Fruit fly (Drosophila melanogaster): ENCODE measurements around the gene CTCF.
A peak's percentile ranks its signal among the peaks of the same experiment; 100 is the strongest.

The CTCF gene

dm6 chr3L:7347984-7348631 lies 8.4 kb downstream of the CTCF start, which contains the start of the genes Srp19 and qm (continued):
- TF ChIP-seq tio (GFP tag; optimal IDR thresholded peaks at IDR 0.05) (no peak), lola (GFP tag; optimal IDR thresholded peaks at IDR 0.05) (peak in 1 of 3 experiments; percentile 13), danr (GFP tag; IDR thresholded peaks at IDR 0.05) (no peak), CG3726 (GFP tag; IDR thresholded peaks at IDR 0.05) (no peak), CG8089 (GFP tag; optimal IDR thresholded peaks at IDR 0.05) (no peak), eve (GFP tag; optimal IDR thresholded peaks at IDR 0.05) (no peak), CG11247 (GFP tag; IDR thresholded peaks at IDR 0.05) (no peak; the same call in 1 of the 2 replicates), Camta (GFP tag; optimal IDR thresholded peaks at IDR 0.05) (peak; percentile 53), CG5180 (GFP tag; optimal IDR thresholded peaks at IDR 0.05) (no peak), ap (GFP tag; IDR thresholded peaks at IDR 0.05) (no peak), CG3407 (GFP tag; optimal IDR thresholded peaks at IDR 0.05) (no peak), Sox102F (GFP tag; optimal IDR thresholded peaks at IDR 0.05) (no peak), CG32767 (GFP tag; IDR thresholded peaks at IDR 0.05) (no peak), B-H1 (GFP tag; IDR thresholded peaks at IDR 0.05) (peak; percentile 11; the same call in 1 of the 3 replicates), YL-1 (GFP tag; optimal IDR thresholded peaks at IDR 0.05) (peak; percentile 59), HLH4C (GFP tag; IDR thresholded peaks at IDR 0.05; ENCODE audit: partially characterized antibody) (peak; percentile 73), bab2 (GFP tag; optimal IDR thresholded peaks at IDR 0.05) (peak; percentile 29), Dip2 (GFP tag; IDR thresholded peaks at IDR 0.05) (no peak), CG14667 (GFP tag; IDR thresholded peaks at IDR 0.05) (peak; percentile 30; the same call in 1 of the 2 replicates), Med (GFP tag) (peak; percentile 85), Fer1 (GFP tag; optimal IDR thresholded peaks at IDR 0.05) (peak; percentile 51), Poxn (GFP tag; IDR thresholded peaks at IDR 0.05) (no peak), CG8478 (optimal IDR thresholded peaks at IDR 0.05) (no peak), CG34376 (GFP tag; optimal IDR thresholded peaks at IDR 0.05) (peak; percentile 41), ac (GFP tag; optimal IDR thresholded peaks at IDR 0.05) (no peak), ham (GFP tag; IDR thresholded peaks at IDR 0.05) (no peak), Atf6 (GFP tag; IDR thresholded peaks at IDR 0.05) (peak; percentile 64), CG2129 (GFP tag; IDR thresholded peaks at IDR 0.05; ENCODE audit: partially characterized antibody) (peak; percentile 59; the same call in 1 of the 2 replicates), CG18619 (GFP tag; optimal IDR thresholded peaks at IDR 0.05) (peak; percentile 13), CG2875 (GFP tag; optimal IDR thresholded peaks at IDR 0.05) (no peak), CG6854 (GFP tag; optimal IDR thresholded peaks at IDR 0.05) (peak; percentile 59), Deaf1 (tag; optimal IDR thresholded peaks at IDR 0.05) (peak; percentile 2), CG4854 (GFP tag; optimal IDR thresholded peaks at IDR 0.05) (peak; percentile 26), ind (GFP tag; optimal IDR thresholded peaks at IDR 0.05) (peak; percentile 57), CG12744 (GFP tag; optimal IDR thresholded peaks at IDR 0.05) (peak; percentile 13), wdn (GFP tag; IDR thresholded peaks at IDR 0.05) (peak; percentile 46; the same call in 1 of the 2 replicates), CG15601 (tag; optimal IDR thresholded peaks at IDR 0.05) (peak; percentile 46), gce (GFP tag; IDR thresholded peaks at IDR 0.05) (peak; percentile 73; the same call in 2 of the 3 replicates), sd (tag; optimal IDR thresholded peaks at IDR 0.05) (peak; percentile 33), CG15073 (GFP tag; optimal IDR thresholded peaks at IDR 0.05) (no peak), prd (optimal IDR thresholded peaks at IDR 0.05) (no peak), prd (GFP tag; IDR thresholded peaks at IDR 0.05) (peak; percentile 71), CG1602 (GFP tag; optimal IDR thresholded peaks at IDR 0.05) (peak; percentile 36), run (tag; optimal IDR thresholded peaks at IDR 0.05) (no peak), CG18764 (GFP tag; optimal IDR thresholded peaks at IDR 0.05) (no peak), pho (GFP tag; optimal IDR thresholded peaks at IDR 0.05) (peak; percentile 69), Asciz (GFP tag; optimal IDR thresholded peaks at IDR 0.05) (no peak), bowl (GFP tag; IDR thresholded peaks at IDR 0.05) (no peak), HmgZ (tag; optimal IDR thresholded peaks at IDR 0.05) (peak; percentile 20), CG4820 (GFP tag; optimal IDR thresholded peaks at IDR 0.05) (peak; percentile 6), CG1832 (GFP tag; optimal IDR thresholded peaks at IDR 0.05) (no peak)
